Fruit fly (Drosophila melanogaster): ENCODE results near the gene Galk.

- TF ChIP-seq h (optimal IDR thresholded peaks at IDR 0.05) (no peak), psq (optimal IDR thresholded peaks at IDR 0.05) (no peak), Sin3A (optimal IDR thresholded peaks at IDR 0.05) (no peak), ttk (optimal IDR thresholded peaks at IDR 0.05) (no peak)
Measured at dm6 chr3L:9011485-9012389, 25.8 kb upstream of the Galk start.

Data from Kc167 (cell line).